Fruit fly (Drosophila melanogaster): Measurements from ENCODE around the gene CG9705.
A peak's percentile ranks its signal among the peaks of the same experiment; 100 is the strongest.

CG9705 gene

dm6 chr3L:16800026-16800425, 20.1 kb downstream of the CG9705 start (continued):
- no peak for TF ChIP-seq NFAT (GFP tag; IDR thresholded peaks at IDR 0.05)
- no peak for TF ChIP-seq CG18619 (GFP tag; optimal IDR thresholded peaks at IDR 0.05)
- TF ChIP-seq CG10462 (GFP tag; optimal IDR thresholded peaks at IDR 0.05) = no peak
- TF ChIP-seq Hr3 (GFP tag; optimal IDR thresholded peaks at IDR 0.05) = no peak
- no peak for TF ChIP-seq Lpt (GFP tag; optimal IDR thresholded peaks at IDR 0.05)
- TF ChIP-seq Nf-YB (GFP tag; optimal IDR thresholded peaks at IDR 0.05) = no peak
- no peak for TF ChIP-seq Sox100B (GFP tag; optimal IDR thresholded peaks at IDR 0.05)
- TF ChIP-seq CG15011 (GFP tag; optimal IDR thresholded peaks at IDR 0.05) = no peak
- TF ChIP-seq run (tag; optimal IDR thresholded peaks at IDR 0.05) = no peak
- TF ChIP-seq CG11093 (GFP tag; IDR thresholded peaks at IDR 0.05) = no peak
- no peak for TF ChIP-seq esg (GFP tag; conservative IDR thresholded peaks at IDR 0.05)
- peak; percentile 39 for TF ChIP-seq MTF-1 (GFP tag; optimal IDR thresholded peaks at IDR 0.05; ENCODE audit: borderline replicate concordance)
- no peak for TF ChIP-seq CG3726 (GFP tag; IDR thresholded peaks at IDR 0.05)
- TF ChIP-seq insv (GFP tag; optimal IDR thresholded peaks at IDR 0.05) = no peak
- TF ChIP-seq Adf1 (GFP tag; IDR thresholded peaks at IDR 0.05) = peak; percentile 41; the same call in 1 of the 2 replicates
- no peak for TF ChIP-seq CG18764 (GFP tag; optimal IDR thresholded peaks at IDR 0.05)
- TF ChIP-seq lov (optimal IDR thresholded peaks at IDR 0.05) = no peak
- TF ChIP-seq lov (GFP tag; IDR thresholded peaks at IDR 0.05) = no peak
- no peak for TF ChIP-seq CG10979 (tag; optimal IDR thresholded peaks at IDR 0.05)
- TF ChIP-seq CG11723 (GFP tag; optimal IDR thresholded peaks at IDR 0.05) = no peak
- TF ChIP-seq cg (GFP tag; optimal IDR thresholded peaks at IDR 0.05) = peak; percentile 37
- no peak for TF ChIP-seq dati (GFP tag; IDR thresholded peaks at IDR 0.05)
- no peak for TF ChIP-seq Ets65A (GFP tag)
- no peak for TF ChIP-seq HmgZ (tag; optimal IDR thresholded peaks at IDR 0.05)
- no peak for TF ChIP-seq CG2712 (tag; optimal IDR thresholded peaks at IDR 0.05)
- TF ChIP-seq CG17385 (GFP tag; optimal IDR thresholded peaks at IDR 0.05) = peak; percentile 1
- no peak for TF ChIP-seq Atf6 (GFP tag; IDR thresholded peaks at IDR 0.05)
- no peak for TF ChIP-seq bowl (GFP tag; IDR thresholded peaks at IDR 0.05)
- TF ChIP-seq CG31441 (GFP tag; IDR thresholded peaks at IDR 0.05) = no peak
- no peak for TF ChIP-seq btn (GFP tag; optimal IDR thresholded peaks at IDR 0.05)
- no peak for TF ChIP-seq cas (GFP tag; IDR thresholded peaks at IDR 0.05)
- no peak for TF ChIP-seq CG12236 (GFP tag; optimal IDR thresholded peaks at IDR 0.05)
- TF ChIP-seq CG8478 (optimal IDR thresholded peaks at IDR 0.05) = no peak
- TF ChIP-seq prd (optimal IDR thresholded peaks at IDR 0.05) = no peak
- TF ChIP-seq prd (GFP tag; IDR thresholded peaks at IDR 0.05) = no peak
- TF ChIP-seq D (optimal IDR thresholded peaks at IDR 0.05) = no peak
- no peak for TF ChIP-seq D (GFP tag; optimal IDR thresholded peaks at IDR 0.05)
- peak; percentile 30 for TF ChIP-seq CG15514 (GFP tag; optimal IDR thresholded peaks at IDR 0.05)
- no peak for TF ChIP-seq CG4328 (GFP tag; optimal IDR thresholded peaks at IDR 0.05)
- no peak for TF ChIP-seq jumu (GFP tag; optimal IDR thresholded peaks at IDR 0.05)
- TF ChIP-seq odd (GFP tag; optimal IDR thresholded peaks at IDR 0.05) = no peak
- no peak for TF ChIP-seq ab (GFP tag; optimal IDR thresholded peaks at IDR 0.05)
- TF ChIP-seq sob (GFP tag; IDR thresholded peaks at IDR 0.05) = no peak
- TF ChIP-seq Kr (GFP tag; optimal IDR thresholded peaks at IDR 0.05) = no peak
- no peak for TF ChIP-seq ftz-f1 (GFP tag; optimal IDR thresholded peaks at IDR 0.05)
- TF ChIP-seq CG10147 (GFP tag; optimal IDR thresholded peaks at IDR 0.05) = no peak
- no peak for TF ChIP-seq CG10366 (GFP tag; IDR thresholded peaks at IDR 0.05)
- no peak for TF ChIP-seq lola (GFP tag; optimal IDR thresholded peaks at IDR 0.05)
- TF ChIP-seq CG1832 (GFP tag; optimal IDR thresholded peaks at IDR 0.05) = no peak
- TF ChIP-seq CG33213 (GFP tag; optimal IDR thresholded peaks at IDR 0.05) = no peak
- no peak for TF ChIP-seq tgo (GFP tag; IDR thresholded peaks at IDR 0.05)
- no peak for TF ChIP-seq CG10321 (GFP tag; IDR thresholded peaks at IDR 0.05)
- no peak for TF ChIP-seq sqz (GFP tag; optimal IDR thresholded peaks at IDR 0.05)
- no peak for TF ChIP-seq Sry-δ (GFP tag; optimal IDR thresholded peaks at IDR 0.05)
- no peak for TF ChIP-seq Sin3A (optimal IDR thresholded peaks at IDR 0.05)

Measured in whole organism, embryonic.